Worm (Caenorhabditis elegans) whole organism, early embryonic: ENCODE results near the gene T24C2.5.

Experiments used
- ama-1 ChIP-seq: fragments of 150-350 bp; optimal IDR thresholded peaks from 2 replicates; lab custom pipeline; 2014
- ceh-36 ChIP-seq: sonication (generic microtip); optimal IDR thresholded peaks from 2 replicates; lab custom pipeline; 2016; ENCODE audit warnings: missing genetic modification characterization, inconsistent platforms, missing compliant biosample characterization
- ets-7 ChIP-seq: sonication (generic microtip); optimal IDR thresholded peaks from 2 replicates; lab custom pipeline; 2016; ENCODE audit warnings: missing genotype, missing genetic modification characterization, missing compliant biosample characterization

ce11 chrX:14517842-14518241 is 16.4 kb upstream of the T24C2.5 start:
- TF ChIP-seq ceh-36 (tag; lab: Kevin White, UChicago) (no peak), ets-7 (tag; lab: Kevin White, UChicago) (no peak), ama-1 (no peak)
